Fruit fly (Drosophila melanogaster): Measurements from ENCODE around the gene CG9004.

CG9004 gene

dm6 chr3L:2399788-2400187 lies 26.3 kb downstream of the CG9004 start:
- TF ChIP-seq Smox (GFP tag; optimal IDR thresholded peaks at IDR 0.05) = no peak
- TF ChIP-seq CG6276 (GFP tag; optimal IDR thresholded peaks at IDR 0.05) = no peak
- TF ChIP-seq vri (GFP tag; optimal IDR thresholded peaks at IDR 0.05) = no peak
- TF ChIP-seq CG6163 (GFP tag; IDR thresholded peaks at IDR 0.05) = no peak
- no peak for TF ChIP-seq Gug (GFP tag; IDR thresholded peaks at IDR 0.05)
- TF ChIP-seq Sox14 (GFP tag; optimal IDR thresholded peaks at IDR 0.05) = no peak
- no peak for TF ChIP-seq Sox15 (GFP tag; optimal IDR thresholded peaks at IDR 0.05)
- no peak for TF ChIP-seq CG11902 (GFP tag; optimal IDR thresholded peaks at IDR 0.05)
- TF ChIP-seq CG10631 (GFP tag; optimal IDR thresholded peaks at IDR 0.05) = no peak
- TF ChIP-seq fd59A (GFP tag; optimal IDR thresholded peaks at IDR 0.05) = no peak
- TF ChIP-seq CG15336 (GFP tag; IDR thresholded peaks at IDR 0.05) = no peak
- TF ChIP-seq svp (GFP tag) = no peak
- TF ChIP-seq fd85E (GFP tag; optimal IDR thresholded peaks at IDR 0.05) = no peak
- TF ChIP-seq salr (GFP tag; optimal IDR thresholded peaks at IDR 0.05) = no peak
- no peak for TF ChIP-seq pdm3 (GFP tag; optimal IDR thresholded peaks at IDR 0.05)
- no peak for TF ChIP-seq CG8319 (GFP tag; optimal IDR thresholded peaks at IDR 0.05)
- no peak for TF ChIP-seq CG31627 (GFP tag; optimal IDR thresholded peaks at IDR 0.05)
- TF ChIP-seq CG6792 (GFP tag; optimal IDR thresholded peaks at IDR 0.05) = no peak

- TF ChIP-seq ss (GFP tag; optimal IDR thresholded peaks at IDR 0.05) = no peak
- TF ChIP-seq Smox (GFP tag; optimal IDR thresholded peaks at IDR 0.05) = no peak
- TF ChIP-seq CG4318 (GFP tag; optimal IDR thresholded peaks at IDR 0.05) = no peak
- no peak for TF ChIP-seq Ets21C (GFP tag; optimal IDR thresholded peaks at IDR 0.05)
- TF ChIP-seq net (GFP tag; optimal IDR thresholded peaks at IDR 0.05) = no peak
- no peak for TF ChIP-seq topi (GFP tag; optimal IDR thresholded peaks at IDR 0.05)
- no peak for TF ChIP-seq Eip78C (GFP tag)
- TF ChIP-seq svp (GFP tag) = no peak
- TF ChIP-seq achi (GFP tag; optimal IDR thresholded peaks at IDR 0.05) = no peak
- TF ChIP-seq CG31627 (GFP tag; optimal IDR thresholded peaks at IDR 0.05) = no peak
Observed at dm6 chr3L:2400227-2400840, 26.8 kb downstream of the CG9004 start.

dm6 chr3L:2402206-2402605 lies 28.7 kb downstream of the CG9004 start:
- TF ChIP-seq CG11762 (GFP tag; optimal IDR thresholded peaks at IDR 0.05; ENCODE audit: insufficient read depth) (no peak), Ets21C (GFP tag; optimal IDR thresholded peaks at IDR 0.05) (no peak), vri (GFP tag; optimal IDR thresholded peaks at IDR 0.05) (no peak), Ets96B (tag; optimal IDR thresholded peaks at IDR 0.05) (no peak), CG34406 (GFP tag; optimal IDR thresholded peaks at IDR 0.05) (no peak), CG6792 (GFP tag; optimal IDR thresholded peaks at IDR 0.05) (no peak), Eip78C (GFP tag) (no peak), Met (GFP tag; optimal IDR thresholded peaks at IDR 0.05) (no peak), Blimp-1 (GFP tag; optimal IDR thresholded peaks at IDR 0.05) (no peak), CG15336 (GFP tag; IDR thresholded peaks at IDR 0.05) (no peak), CG31627 (GFP tag; optimal IDR thresholded peaks at IDR 0.05) (no peak), fkh (GFP tag; optimal IDR thresholded peaks at IDR 0.05) (no peak)

- TF ChIP-seq CG10631 (GFP tag; optimal IDR thresholded peaks at IDR 0.05) (no peak), dac (GFP tag; optimal IDR thresholded peaks at IDR 0.05) (no peak), esn (GFP tag; optimal IDR thresholded peaks at IDR 0.05) (no peak), CG1621 (tag; optimal IDR thresholded peaks at IDR 0.05) (no peak), CG8119 (GFP tag; IDR thresholded peaks at IDR 0.05) (no peak), CG34406 (GFP tag; optimal IDR thresholded peaks at IDR 0.05) (no peak), Sox14 (GFP tag; optimal IDR thresholded peaks at IDR 0.05) (no peak), CG7368 (GFP tag; optimal IDR thresholded peaks at IDR 0.05) (no peak), CG11762 (GFP tag; optimal IDR thresholded peaks at IDR 0.05; ENCODE audit: insufficient read depth) (no peak), CG9139 (GFP tag; optimal IDR thresholded peaks at IDR 0.05) (no peak)
Observed at dm6 chr3L:2407271-2407670, 33.7 kb downstream of the CG9004 start.

Data from whole organism, prepupa.